Fruit fly (Drosophila melanogaster): ENCODE data around the gene Prp4k.
A peak's percentile ranks its signal among the peaks of the same experiment; 100 is the strongest.

Gene Prp4k

DNA sequence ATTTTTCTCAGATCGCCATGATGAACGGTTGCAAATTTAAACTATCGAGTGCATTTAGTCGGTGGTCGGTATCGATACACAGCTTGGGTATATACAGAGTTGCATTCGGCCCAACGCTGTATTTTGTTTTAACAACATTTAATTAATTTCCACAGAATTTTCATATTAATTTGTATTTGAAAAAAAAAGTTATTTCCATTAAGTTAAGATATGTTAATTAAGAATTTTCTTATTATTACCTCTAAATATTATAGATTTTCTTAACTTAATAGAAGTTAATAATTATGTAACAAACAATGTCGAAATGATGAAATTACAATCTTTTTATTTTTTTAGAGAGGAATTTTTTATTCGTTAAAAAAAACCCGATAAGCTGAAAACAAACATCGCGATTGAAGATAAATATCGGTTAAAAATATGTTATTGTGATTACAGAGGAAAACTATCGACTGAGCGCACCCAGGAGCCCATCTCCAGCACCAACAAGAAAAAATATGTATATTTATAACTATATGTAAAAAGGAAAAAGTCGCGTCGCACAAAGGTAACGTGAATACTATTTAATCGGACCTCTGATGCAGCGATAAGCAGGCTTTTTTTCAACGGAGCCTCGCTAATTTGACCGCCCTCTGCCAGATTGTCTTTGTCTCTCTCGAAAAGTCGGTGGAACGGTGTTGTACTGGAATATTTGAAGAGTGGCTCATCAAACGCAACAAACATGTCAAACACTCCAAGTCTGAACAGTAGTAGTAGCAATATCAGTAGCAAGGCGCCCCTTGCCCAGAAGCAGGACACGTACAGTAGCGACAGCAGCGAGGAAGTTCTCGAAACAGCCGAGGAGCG, 11.3 kb downstream of the Prp4k start, which contains the start of the genes rno and mri (continued):
- TF ChIP-seq CG14050 (GFP tag; IDR thresholded peaks at IDR 0.05) (peak; percentile 40; the same call in 1 of the 3 replicates), phol (tag; optimal IDR thresholded peaks at IDR 0.05) (peak; percentile 99), Ada2b (GFP tag; IDR thresholded peaks at IDR 0.05) (peak; percentile 59; the same call in 1 of the 2 replicates), CG8388 (GFP tag; optimal IDR thresholded peaks at IDR 0.05) (peak; percentile 64), CG15601 (tag; optimal IDR thresholded peaks at IDR 0.05) (peak; percentile 71), CG3065 (GFP tag; optimal IDR thresholded peaks at IDR 0.05) (no peak), CG7556 (GFP tag; optimal IDR thresholded peaks at IDR 0.05) (peak; percentile 69), Hr3 (GFP tag; optimal IDR thresholded peaks at IDR 0.05) (peak; percentile 80), CG17385 (GFP tag; optimal IDR thresholded peaks at IDR 0.05) (peak; percentile 46), Six4 (GFP tag; optimal IDR thresholded peaks at IDR 0.05) (peak; percentile 61), nerfin-1 (tag; optimal IDR thresholded peaks at IDR 0.05) (peak; percentile 36), cas (GFP tag; IDR thresholded peaks at IDR 0.05) (no peak), Dp (GFP tag; optimal IDR thresholded peaks at IDR 0.05) (no peak), sna (GFP tag; IDR thresholded peaks at IDR 0.05; ENCODE audit: partially characterized antibody) (peak; percentile 93), CG10147 (GFP tag; optimal IDR thresholded peaks at IDR 0.05) (peak; percentile 53), ranshi (GFP tag; IDR thresholded peaks at IDR 0.05) (peak; percentile 83), corto (GFP tag; optimal IDR thresholded peaks at IDR 0.05) (no peak), CG3163 (GFP tag; optimal IDR thresholded peaks at IDR 0.05) (no peak), CG9817 (tag; optimal IDR thresholded peaks at IDR 0.05) (peak; percentile 77), CG12769 (tag; optimal IDR thresholded peaks at IDR 0.05) (no peak), CG4617 (GFP tag; optimal IDR thresholded peaks at IDR 0.05; ENCODE audit: borderline replicate concordance) (peak; percentile 58), Mad (GFP tag; optimal IDR thresholded peaks at IDR 0.05) (peak; percentile 10), ro (GFP tag; IDR thresholded peaks at IDR 0.05) (no peak), gsb (GFP tag; IDR thresholded peaks at IDR 0.05) (no peak), tna (GFP tag; IDR thresholded peaks at IDR 0.05; ENCODE audit: partially characterized antibody) (peak; percentile 90), az2 (GFP tag; optimal IDR thresholded peaks at IDR 0.05) (peak; percentile 73), zfh2 (GFP tag; optimal IDR thresholded peaks at IDR 0.05) (peak; percentile 61), pros (GFP tag; optimal IDR thresholded peaks at IDR 0.05) (no peak), zf30C (GFP tag; optimal IDR thresholded peaks at IDR 0.05) (no peak), CG6272 (GFP tag; IDR thresholded peaks at IDR 0.05) (peak; percentile 67), CG4328 (GFP tag; optimal IDR thresholded peaks at IDR 0.05) (peak; percentile 55), CG13775 (GFP tag; optimal IDR thresholded peaks at IDR 0.05) (peak; percentile 87), CG1832 (GFP tag; optimal IDR thresholded peaks at IDR 0.05) (no peak), ttk (GFP tag; IDR thresholded peaks at IDR 0.05) (peak; percentile 72), CG31441 (GFP tag; IDR thresholded peaks at IDR 0.05) (peak; percentile 82), CG9932 (GFP tag; IDR thresholded peaks at IDR 0.05) (peak; percentile 88), nau (GFP tag; optimal IDR thresholded peaks at IDR 0.05) (no peak), CG12391 (tag; optimal IDR thresholded peaks at IDR 0.05) (peak; percentile 92), seq (GFP tag; IDR thresholded peaks at IDR 0.05) (no peak), CG16813 (GFP tag; IDR thresholded peaks at IDR 0.05; ENCODE audit: partially characterized antibody) (peak; percentile 95), CG2875 (GFP tag; optimal IDR thresholded peaks at IDR 0.05) (peak; percentile 4), CG14710 (tag; optimal IDR thresholded peaks at IDR 0.05) (peak; percentile 93), Ssrp (tag; optimal IDR thresholded peaks at IDR 0.05) (peak; percentile 78), CG34224 (GFP tag; IDR thresholded peaks at IDR 0.05; ENCODE audit: partially characterized antibody) (peak; percentile 94), CG17829 (tag; optimal IDR thresholded peaks at IDR 0.05) (peak; percentile 81), Rx (GFP tag; IDR thresholded peaks at IDR 0.05) (0 out of 2 replicates have a peak, but pooled peaks have one; percentile 19), nom (GFP tag; optimal IDR thresholded peaks at IDR 0.05) (no peak), Sox100B (GFP tag; optimal IDR thresholded peaks at IDR 0.05) (no peak)

All from whole organism, embryonic.